Worm (Caenorhabditis elegans) whole organism, L2 larva: ENCODE measurements around the gene K05F1.8.

Experiments used
- ZK546.5 ChIP-seq: sonication (generic microtip); optimal IDR thresholded peaks from 2 replicates; lab custom pipeline; 2017; ENCODE audit warnings: missing biosample characterization, missing genetic modification characterization
- lin-13 ChIP-seq: fragments of 150-350 bp; optimal IDR thresholded peaks from 2 replicates; lab custom pipeline; 2014; ENCODE audit warnings: missing biosample characterization, missing genetic modification reagents, missing genetic modification characterization

ce11 chrII:5799553-5799952, at the start of gene K05F1.8:
- TF ChIP-seq ZK546.5 (tag; lab: Kevin White, UChicago) (no peak), lin-13 (no peak)
